Worm (Caenorhabditis elegans): ENCODE data around the gene C45E5.1.

Gene C45E5.1

DNA sequence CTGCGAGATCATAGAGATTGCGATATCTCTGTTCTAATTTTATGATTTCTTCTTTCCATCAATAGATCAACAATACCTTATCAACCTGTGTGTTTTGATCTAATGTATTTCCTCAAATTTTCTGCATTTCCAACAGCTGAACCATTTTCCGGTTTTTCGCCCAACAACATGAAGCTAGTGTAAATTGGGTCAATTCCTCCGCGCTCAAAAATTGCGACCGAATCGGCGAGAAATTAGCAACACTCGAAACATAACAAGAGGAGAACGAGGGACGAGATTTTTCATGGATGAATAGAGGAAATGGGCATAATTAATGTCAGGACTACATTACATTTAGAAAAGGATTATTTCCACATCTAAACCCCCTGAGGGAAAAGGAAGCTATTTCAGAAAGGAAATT lies 10.6 kb downstream of the C45E5.1 start:
- TF ChIP-seq nhr-27 (tag; optimal IDR thresholded peaks at IDR 0.05), result no peak
- 0 out of 2 replicates have a peak, but pooled peaks have one; percentile 10 for TF ChIP-seq nfyb-1 (GFP tag; IDR thresholded peaks at IDR 0.05)

DNA sequence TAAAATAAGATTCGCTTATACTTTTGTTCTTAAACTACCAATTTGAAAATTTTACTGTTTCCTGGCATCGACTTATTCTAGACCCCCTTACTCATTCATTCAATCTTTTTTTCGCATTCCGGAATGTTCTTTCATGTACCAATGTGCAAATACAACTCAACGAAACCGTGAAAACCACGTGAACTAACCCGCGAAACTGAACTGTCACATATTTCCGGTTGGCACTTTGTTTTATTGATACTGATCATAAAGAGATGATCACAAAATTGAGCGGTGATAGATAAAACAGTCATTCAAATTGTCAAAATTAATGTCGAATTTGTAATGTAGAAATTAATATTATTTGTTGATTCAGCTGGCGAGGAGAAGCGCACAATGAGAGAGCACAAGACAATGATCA lies 11.7 kb downstream of the C45E5.1 start:
- TF ChIP-seq F39B2.1 (GFP tag; IDR thresholded peaks at IDR 0.05) (no peak), B0336.3 (GFP tag; IDR thresholded peaks at IDR 0.05) (no peak), pbrm-1 (GFP tag; IDR thresholded peaks at IDR 0.05) (no peak), chd-7 (tag; optimal IDR thresholded peaks at IDR 0.05) (no peak), ztf-28 (GFP tag; IDR thresholded peaks at IDR 0.05) (no peak), sea-2 (GFP tag; IDR thresholded peaks at IDR 0.05) (no peak), akir-1 (GFP tag; optimal IDR thresholded peaks at IDR 0.05) (no peak), hlh-12 (tag; optimal IDR thresholded peaks at IDR 0.05) (no peak), F22D6.2 (tag; optimal IDR thresholded peaks at IDR 0.05) (peak; percentile 10), nhr-80 (tag; optimal IDR thresholded peaks at IDR 0.05) (peak; percentile 66), nhr-90 (tag; optimal IDR thresholded peaks at IDR 0.05) (no peak), lin-54 (GFP tag; optimal IDR thresholded peaks at IDR 0.05) (peak; percentile 0), D2030.7 (GFP tag; IDR thresholded peaks at IDR 0.05) (no peak), unc-62 (GFP tag; optimal IDR thresholded peaks at IDR 0.05) (peak; percentile 81), aptf-2 (GFP tag; conservative IDR thresholded peaks at IDR 0.05) (no peak), hsf-1 (GFP tag; IDR thresholded peaks at IDR 0.05) (0 out of 2 replicates have a peak, but pooled peaks have one; percentile 22), cebp-1 (GFP tag; IDR thresholded peaks at IDR 0.05) (no peak), cebp-1 (tag; optimal IDR thresholded peaks at IDR 0.05) (peak; percentile 7), snpc-4 (GFP tag; optimal IDR thresholded peaks at IDR 0.05) (no peak), snpc-4 (tag; optimal IDR thresholded peaks at IDR 0.05) (peak in 1 of 4 experiments; percentile 8)

DNA sequence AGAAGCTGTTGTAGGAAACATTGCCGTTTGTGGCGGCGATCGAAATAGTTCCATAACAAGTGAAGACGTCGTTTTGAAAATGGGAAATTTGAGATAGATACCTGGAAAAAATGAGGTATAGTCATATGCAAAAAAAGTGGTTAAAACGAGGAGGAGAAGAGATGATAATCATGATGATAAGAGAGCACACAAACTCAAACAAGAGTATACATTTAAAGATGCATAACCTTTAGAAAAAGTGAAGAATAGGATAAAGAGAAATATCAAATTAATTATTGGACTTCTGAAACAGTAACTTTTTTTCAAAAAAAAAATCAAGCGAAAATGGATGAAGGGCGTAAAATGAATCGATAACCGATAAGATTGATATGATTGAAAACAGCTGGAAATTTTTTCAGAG lies 13.6 kb downstream of the C45E5.1 start, which contains the start of gene nhr-46:
Gene nhr-46, minus strand, starts transcription at position 101 of the 400 bp plus-strand sequence.
- TF ChIP-seq nfya-2 (GFP tag; IDR thresholded peaks at IDR 0.05) (no peak), aptf-3 (GFP tag; IDR thresholded peaks at IDR 0.05) (no peak), nfya-1 (tag; optimal IDR thresholded peaks at IDR 0.05; ENCODE audit: borderline replicate concordance, insufficient read depth) (no peak), F33H1.4 (GFP tag; IDR thresholded peaks at IDR 0.05) (no peak)

- TF ChIP-seq nhr-80 (tag; optimal IDR thresholded peaks at IDR 0.05) (no peak), snpc-1.1 (tag; optimal IDR thresholded peaks at IDR 0.05; ENCODE audit: insufficient read depth) (no peak)
Observed at ce11 chrIV:5758695-5759094, 14.5 kb downstream of the C45E5.1 start.

DNA sequence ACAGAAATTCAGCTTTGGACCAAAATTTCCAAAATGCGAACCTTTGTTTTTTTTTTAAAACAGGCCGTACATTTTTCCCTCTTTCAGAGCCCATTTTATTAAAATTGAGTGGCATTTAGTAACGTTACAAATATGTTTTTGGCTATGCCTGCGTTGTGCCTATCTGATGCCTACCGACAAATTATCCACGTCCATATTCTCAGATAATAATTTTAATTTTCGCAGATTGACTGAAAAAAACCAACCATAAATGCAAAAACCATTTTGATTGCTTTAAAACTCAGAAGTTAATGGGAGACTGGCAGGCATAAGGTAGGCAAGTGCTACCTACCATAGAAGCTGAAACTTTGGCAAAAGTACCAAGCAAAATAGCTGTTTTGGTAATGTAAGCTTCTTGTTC lies 16.5 kb downstream of the C45E5.1 start:
- no peak for TF ChIP-seq lin-26 (GFP tag; IDR thresholded peaks at IDR 0.05)
- no peak for TF ChIP-seq Y56A3A.18 (GFP tag; IDR thresholded peaks at IDR 0.05)
- TF ChIP-seq gei-17 (GFP tag; optimal IDR thresholded peaks at IDR 0.05), result no peak
- TF ChIP-seq ets-4 (GFP tag; optimal IDR thresholded peaks at IDR 0.05), result no peak
- TF ChIP-seq rcor-1 (GFP tag; IDR thresholded peaks at IDR 0.05), result no peak
- no peak for TF ChIP-seq snpc-1.3 (tag; optimal IDR thresholded peaks at IDR 0.05; ENCODE audit: insufficient read depth)
- no peak for TF ChIP-seq mcd-1 (GFP tag; IDR thresholded peaks at IDR 0.05)
- no peak for TF ChIP-seq nhr-80 (tag; optimal IDR thresholded peaks at IDR 0.05)
- no peak for TF ChIP-seq ZK185.1 (tag; optimal IDR thresholded peaks at IDR 0.05; ENCODE audit: poor library complexity, severe bottlenecking)

All from whole organism, young adult.